Worm (Caenorhabditis elegans) whole organism, L4 larva: ENCODE results near the gene srh-300.

Experiments
- F44E2.7 ChIP-seq: fragments of 200-800 bp; sonication (Bioruptor generic); IDR thresholded peaks from 2 replicates; pipeline ENCODE4 v2.1.2; 2022; ENCODE audit warnings: missing genetic modification characterization, missing compliant biosample characterization
- R02D3.7 ChIP-seq: fragments of 150-350 bp; sonication (generic microtip); optimal IDR thresholded peaks from 3 replicates; lab custom pipeline; 2014; ENCODE audit warnings: missing biosample characterization, missing genetic modification characterization
- T26A8.4 ChIP-seq: fragments of 200-800 bp; sonication (Bioruptor generic); IDR thresholded peaks from 2 replicates; pipeline ENCODE4 v1.3.6; 2022; ENCODE audit warnings: missing genetic modification characterization, missing compliant biosample characterization
- ZK546.5 ChIP-seq, 2 experiments: sonication (generic microtip); optimal IDR thresholded peaks; 2 replicates each; lab custom pipeline; 2017; ENCODE audit warnings: missing biosample characterization in 2 of 2, missing genetic modification characterization in 2 of 2
- aha-1 ChIP-seq: fragments of 150-350 bp; peaks from one replicate; lab custom pipeline; 2014; ENCODE audit warnings: missing biosample characterization, missing genetic modification characterization
- arid-1 ChIP-seq: fragments of 200-800 bp; sonication (Bioruptor generic); conservative IDR thresholded peaks from 2 replicates; pipeline ENCODE4 v1.3.6; 2022; ENCODE audit warnings: missing genetic modification reagents, missing genetic modification characterization, missing compliant biosample characterization
- attf-4 ChIP-seq: sonication (generic microtip); optimal IDR thresholded peaks from 3 replicates; lab custom pipeline; 2017; ENCODE audit warnings: missing biosample characterization, missing genetic modification characterization
- daf-12 ChIP-seq: fragments of 150-350 bp; optimal IDR thresholded peaks from 2 replicates; lab custom pipeline; 2014; ENCODE audit warnings: missing biosample characterization, missing genetic modification reagents, missing genetic modification characterization
- daf-16 ChIP-seq, 3 experiments: sonication (generic microtip); optimal IDR thresholded peaks; 2 replicates each; lab custom pipeline; 2016 to 2017; ENCODE audit warnings: missing genetic modification characterization in 3 of 3, missing genetic modification reagents in 3 of 3, mild to moderate bottlenecking in 2 of 3, missing compliant biosample characterization in 2 of 3, missing biosample characterization in 1 of 3, moderate library complexity in 1 of 3
- daf-19 ChIP-seq: fragments of 200-800 bp; sonication (Bioruptor generic); conservative IDR thresholded peaks from 2 replicates; pipeline ENCODE4 v1.3.6; 2022; ENCODE audit warnings: missing genetic modification characterization, missing compliant biosample characterization
- daf-8 ChIP-seq: fragments of 200-800 bp; sonication (Bioruptor generic); IDR thresholded peaks from 2 replicates; pipeline ENCODE4 v1.3.6; 2022; ENCODE audit warnings: missing genetic modification characterization, missing compliant biosample characterization
- dmd-6 ChIP-seq: fragments of 200-800 bp; sonication (Bioruptor generic); IDR thresholded peaks from 2 replicates; pipeline ENCODE4 v1.3.6; 2022; ENCODE audit warnings: missing genetic modification reagents, missing genetic modification characterization, missing compliant biosample characterization
- dmd-8 ChIP-seq: fragments of 200-800 bp; sonication (Bioruptor generic); IDR thresholded peaks from 2 replicates; pipeline ENCODE4 v1.3.6; 2022; ENCODE audit warnings: missing genetic modification characterization, missing compliant biosample characterization
- duxl-1 ChIP-seq: sonication (generic microtip); optimal IDR thresholded peaks from 2 replicates; lab custom pipeline; 2016; ENCODE audit warnings: mild to moderate bottlenecking, missing genetic modification characterization, moderate library complexity, missing compliant biosample characterization; ENCODE audit not compliant: poor library complexity
- dve-1 ChIP-seq: sonication (generic microtip); optimal IDR thresholded peaks from 2 replicates; lab custom pipeline; 2017; ENCODE audit warnings: antibody characterized with exemption, mild to moderate bottlenecking, missing genetic modification characterization, missing compliant biosample characterization; ENCODE audit not compliant: insufficient read depth
- egl-27 ChIP-seq: sonication (generic microtip); optimal IDR thresholded peaks from 3 replicates; lab custom pipeline; 2017; ENCODE audit warnings: missing biosample characterization, missing genetic modification reagents, missing genetic modification characterization
- fkh-10 ChIP-seq: fragments of 150-350 bp; optimal IDR thresholded peaks from 2 replicates; lab custom pipeline; 2014; ENCODE audit warnings: missing biosample characterization, missing genetic modification reagents, missing genetic modification characterization
- gei-8 ChIP-seq: fragments of 200-800 bp; sonication (Bioruptor generic); optimal IDR thresholded peaks from 2 replicates; lab custom pipeline; 2018; ENCODE audit warnings: mild to moderate bottlenecking, missing genetic modification characterization, missing compliant biosample characterization
- hif-1 ChIP-seq, 2 experiments: sonication (generic microtip); optimal IDR thresholded peaks; 2 replicates each; lab custom pipeline; 2016 to 2017; ENCODE audit warnings: missing compliant biosample characterization in 2 of 2, missing genetic modification characterization in 2 of 2, missing genetic modification reagents in 2 of 2, missing genotype in 2 of 2, mild to moderate bottlenecking in 1 of 2
- hlh-30 ChIP-seq: sonication (generic microtip); optimal IDR thresholded peaks from 2 replicates; lab custom pipeline; 2017; ENCODE audit warnings: antibody characterized with exemption, mild to moderate bottlenecking, missing genetic modification characterization, missing compliant biosample characterization; ENCODE audit not compliant: insufficient read depth
- lim-7 ChIP-seq: fragments of 200-800 bp; sonication (Bioruptor generic); IDR thresholded peaks from 2 replicates; pipeline ENCODE4 v1.3.6; 2022; ENCODE audit warnings: missing genetic modification characterization, missing compliant biosample characterization
- lin-1 ChIP-seq: fragments of 200-800 bp; sonication (Bioruptor generic); IDR thresholded peaks from 2 replicates; pipeline ENCODE4 v1.3.6; 2022; ENCODE audit warnings: missing genetic modification reagents, missing genetic modification characterization, missing compliant biosample characterization
- lin-15B ChIP-seq: fragments of 150-350 bp; sonication (generic microtip); optimal IDR thresholded peaks from 3 replicates; lab custom pipeline; 2014; ENCODE audit warnings: missing biosample characterization, missing genetic modification characterization
- lsy-2 ChIP-seq, 2 experiments: fragments of 150-350 bp in 1 of 2; sonication (generic microtip) in 1 of 2; optimal IDR thresholded peaks; 2 replicates each; lab custom pipeline; 2014 to 2017; ENCODE audit warnings: missing biosample characterization in 2 of 2, missing genetic modification characterization in 2 of 2
- madf-9 ChIP-seq: fragments of 200-800 bp; sonication (Bioruptor generic); conservative IDR thresholded peaks from 2 replicates; pipeline ENCODE4 v1.3.6; 2022; ENCODE audit warnings: missing genetic modification reagents, missing genetic modification characterization, missing compliant biosample characterization
- mep-1 ChIP-seq: fragments of 150-350 bp; sonication (generic microtip); optimal IDR thresholded peaks from 3 replicates; lab custom pipeline; 2014; ENCODE audit warnings: missing biosample characterization, missing genetic modification characterization
- mes-2 ChIP-seq: sonication (generic microtip); optimal IDR thresholded peaks from 2 replicates; lab custom pipeline; 2016; ENCODE audit warnings: missing genotype, mild to moderate bottlenecking, missing genetic modification characterization, missing compliant biosample characterization; ENCODE audit not compliant: poor library complexity, severe bottlenecking
- nhr-10 ChIP-seq: fragments of 150-350 bp; optimal IDR thresholded peaks from 2 replicates; lab custom pipeline; 2014; ENCODE audit warnings: missing biosample characterization, missing genetic modification characterization
- nhr-102 ChIP-seq: sonication (generic microtip); optimal IDR thresholded peaks from 2 replicates; lab custom pipeline; 2016; ENCODE audit warnings: mild to moderate bottlenecking, missing genetic modification characterization, moderate library complexity, missing compliant biosample characterization
- nhr-11 ChIP-seq: fragments of 150-350 bp; optimal IDR thresholded peaks from 2 replicates; lab custom pipeline; 2014; ENCODE audit warnings: missing biosample characterization, missing genetic modification characterization
- nhr-48 ChIP-seq: sonication (generic microtip); optimal IDR thresholded peaks from 2 replicates; lab custom pipeline; 2016; ENCODE audit warnings: mild to moderate bottlenecking, missing genetic modification characterization, missing compliant biosample characterization
- pha-4 ChIP-seq, 2 experiments: fragments of 150-350 bp in 1 of 2; fragments of 200-800 bp in 1 of 2; sonication (Bioruptor generic) in 1 of 2; IDR thresholded peaks in 1 of 2; optimal IDR thresholded peaks in 1 of 2; 2 replicates each; pipeline versions ENCODE4 v1.3.6 to Lab custom; 2014 to 2022; ENCODE audit warnings: missing genetic modification characterization in 2 of 2, missing genetic modification reagents in 2 of 2, missing biosample characterization in 1 of 2, missing compliant biosample characterization in 1 of 2
- php-3 ChIP-seq: fragments of 200-800 bp; sonication (Bioruptor generic); IDR thresholded peaks from 2 replicates; pipeline ENCODE4 v1.3.6; 2022; ENCODE audit warnings: missing genetic modification reagents, missing genetic modification characterization, missing compliant biosample characterization
- pqm-1 ChIP-seq: sonication (generic microtip); optimal IDR thresholded peaks from 2 replicates; lab custom pipeline; 2017; ENCODE audit warnings: missing biosample characterization, missing genetic modification characterization
- saeg-2 ChIP-seq: fragments of 200-800 bp; sonication (Bioruptor generic); IDR thresholded peaks from 2 replicates; pipeline ENCODE4 v1.3.6; 2022; ENCODE audit warnings: missing genetic modification reagents, missing genetic modification characterization, missing compliant biosample characterization
- sdz-12 ChIP-seq: fragments of 200-800 bp; sonication (Bioruptor generic); optimal IDR thresholded peaks from 2 replicates; lab custom pipeline; 2018; ENCODE audit warnings: mild to moderate bottlenecking, missing genetic modification characterization, missing compliant biosample characterization
- set-16 ChIP-seq: fragments of 200-800 bp; sonication (Bioruptor generic); IDR thresholded peaks from 2 replicates; pipeline ENCODE4 v1.3.6; 2022; ENCODE audit warnings: missing genetic modification reagents, missing genetic modification characterization, missing compliant biosample characterization
- spr-3 ChIP-seq: fragments of 200-800 bp; sonication (Bioruptor generic); optimal IDR thresholded peaks from 2 replicates; lab custom pipeline; 2018; ENCODE audit warnings: mild to moderate bottlenecking, missing genetic modification characterization, missing compliant biosample characterization
- tag-97 ChIP-seq: fragments of 200-800 bp; sonication (Bioruptor generic); IDR thresholded peaks from 2 replicates; pipeline ENCODE4 v1.3.6; 2022; ENCODE audit warnings: missing genetic modification characterization, missing compliant biosample characterization
- unc-62 ChIP-seq, 3 experiments: fragments of 150-350 bp in 1 of 3; sonication (generic microtip); optimal IDR thresholded peaks in 2 of 3; peaks in 1 of 3; 1 replicate in 1 of 3; 2 replicates in 2 of 3; lab custom pipeline; 2014 to 2017; ENCODE audit warnings: missing biosample characterization in 3 of 3, missing genetic modification characterization in 3 of 3, missing genetic modification reagents in 3 of 3, missing genotype in 1 of 3
- zag-1 ChIP-seq: fragments of 150-350 bp; optimal IDR thresholded peaks from 2 replicates; lab custom pipeline; 2014; ENCODE audit warnings: missing biosample characterization, missing genetic modification characterization

Gene srh-300

ce11 chrV:17821805-17822204 lies at the start of gene srh-300:
srh-300 (plus strand) TSS chrV:17822105.
- TF ChIP-seq tag-97 (GFP tag; lab: Robert Waterston, UW) = no peak
- TF ChIP-seq daf-12 = no peak
- TF ChIP-seq F44E2.7 = no peak
- TF ChIP-seq duxl-1 (tag; lab: Kevin White, UChicago) = no peak
- peak; percentile 17 for TF ChIP-seq aha-1 (tag; lab: Kevin White, UChicago)
- no peak for TF ChIP-seq attf-4
- TF ChIP-seq unc-62 (GFP tag; optimal IDR thresholded peaks at IDR 0.05 in 1 of 2; lab: Kevin White, UChicago) = peak in 1 of 2 experiments; percentile 10
- TF ChIP-seq unc-62 (tag; optimal IDR thresholded peaks at IDR 0.05; lab: Kevin White, UChicago) = no peak
- TF ChIP-seq nhr-48 = no peak

ce11 chrV:17773108-17773507 lies 48.8 kb upstream of the srh-300 start, which contains the start of gene sre-21:
sre-21 (minus strand) TSS chrV:17773208.
- TF ChIP-seq pha-4 (GFP tag; IDR thresholded peaks at IDR 0.05; lab: Robert Waterston, UW) = no peak
- TF ChIP-seq pha-4 (tag; optimal IDR thresholded peaks at IDR 0.05; lab: Kevin White, UChicago) = no peak
- no peak for TF ChIP-seq set-16 (GFP tag; lab: Robert Waterston, UW)
- no peak for TF ChIP-seq sdz-12 (GFP tag; lab: Kevin White, UChicago)
- TF ChIP-seq hlh-30 (tag; lab: Kevin White, UChicago) = no peak
- TF ChIP-seq daf-8 = no peak
- TF ChIP-seq lin-15B (tag; lab: Kevin White, UChicago) = no peak
- TF ChIP-seq lin-1 (GFP tag; lab: Robert Waterston, UW) = no peak
- TF ChIP-seq ZK546.5 (tag; optimal IDR thresholded peaks at IDR 0.05; lab: Kevin White, UChicago) = no peak
- no peak for TF ChIP-seq nhr-11
- no peak for TF ChIP-seq saeg-2 (GFP tag; lab: Robert Waterston, UW)

- TF ChIP-seq hif-1 (tag; optimal IDR thresholded peaks at IDR 0.05; lab: Kevin White, UChicago) (no peak), T26A8.4 (GFP tag; lab: Robert Waterston, UW) (no peak), nhr-102 (tag; lab: Kevin White, UChicago) (no peak), lim-7 (no peak), nhr-10 (tag; lab: Kevin White, UChicago) (no peak), spr-3 (GFP tag; lab: Kevin White, UChicago) (no peak), lsy-2 (tag; optimal IDR thresholded peaks at IDR 0.05; lab: Kevin White, UChicago) (no peak), mes-2 (tag; lab: Kevin White, UChicago) (no peak), egl-27 (tag; lab: Kevin White, UChicago) (no peak), duxl-1 (tag; lab: Kevin White, UChicago) (no peak), fkh-10 (GFP tag; lab: Kevin White, UChicago) (no peak)
- TF ChIP-seq, all 104 proteins: peak for 0
These were observed 44.8 kb upstream of the srh-300 start, which contains the start of gene ddo-1 for ce11 chrV:17777127-17777526. ddo-1 (minus strand) TSS chrV:17777227.

- TF ChIP-seq aha-1 (tag; lab: Kevin White, UChicago) (peak; percentile 4), nhr-48 (no peak)
These were observed 44.3 kb upstream of the srh-300 start, which contains the start of gene C47A10.12 for ce11 chrV:17777624-17778023. C47A10.12 (plus strand) TSS chrV:17777924.

ce11 chrV:17780285-17780684 lies 41.6 kb upstream of the srh-300 start:
- TF ChIP-seq pqm-1 (tag; lab: Kevin White, UChicago) (peak; percentile 53), dmd-6 (peak; percentile 20; the same call in 1 of the 2 replicates), daf-16 (GFP tag; optimal IDR thresholded peaks at IDR 0.05; lab: Kevin White, UChicago) (no peak), daf-16 (tag; optimal IDR thresholded peaks at IDR 0.05; lab: Kevin White, UChicago) (peak; percentile 21), madf-9 (GFP tag; lab: Robert Waterston, UW) (no peak), F44E2.7 (no peak), lin-1 (GFP tag; lab: Robert Waterston, UW) (no peak), php-3 (GFP tag; lab: Robert Waterston, UW) (peak; percentile 49; the same call in 1 of the 2 replicates), arid-1 (no peak), gei-8 (GFP tag; lab: Kevin White, UChicago) (no peak), fkh-10 (GFP tag; lab: Kevin White, UChicago) (no peak), daf-8 (no peak), zag-1 (tag; lab: Kevin White, UChicago) (no peak), mep-1 (tag; lab: Kevin White, UChicago) (peak; percentile 22), unc-62 (GFP tag; optimal IDR thresholded peaks at IDR 0.05 in 1 of 2; lab: Kevin White, UChicago) (peak in 1 of 2 experiments; percentile 30), unc-62 (tag; optimal IDR thresholded peaks at IDR 0.05; lab: Kevin White, UChicago) (no peak), R02D3.7 (no peak), dve-1 (tag; lab: Kevin White, UChicago) (peak; percentile 47), dmd-8 (GFP tag; lab: Robert Waterston, UW) (no peak), egl-27 (tag; lab: Kevin White, UChicago) (no peak), nhr-11 (no peak), daf-19 (GFP tag; lab: Robert Waterston, UW) (no peak)
